Fruit fly (Drosophila melanogaster) whole organism, embryonic: ENCODE data around the gene Hip14.

ENCODE experiments used
- CG10543 ChIP-seq: fragments of 200-800 bp; sonication (Bioruptor generic); optimal IDR thresholded peaks from 3 replicates; lab custom pipeline; 2017; ENCODE audit warnings: missing biosample characterization, mild to moderate bottlenecking, missing genetic modification characterization, moderate library complexity
- CG10654 ChIP-seq: fragments of 200-800 bp; sonication (Bioruptor generic); optimal IDR thresholded peaks from 2 replicates; lab custom pipeline; 2016; ENCODE audit warnings: missing biosample characterization, missing genetic modification characterization
- CG11093 ChIP-seq: fragments of 200-800 bp; sonication (Bioruptor generic); IDR thresholded peaks from 3 replicates; pipeline ENCODE4 v1.3.6; 2022; ENCODE audit warnings: missing biosample characterization, missing genetic modification characterization
- CG11456 ChIP-seq: fragments of 200-800 bp; sonication (Bioruptor generic); IDR thresholded peaks from 3 replicates; pipeline ENCODE4 v1.3.6; 2022; ENCODE audit warnings: missing biosample characterization, missing genetic modification characterization
- CG1233 ChIP-seq: fragments of 200-800 bp; sonication (Bioruptor generic); optimal IDR thresholded peaks from 4 replicates; lab custom pipeline; 2018; ENCODE audit warnings: missing biosample characterization, mild to moderate bottlenecking, missing genetic modification characterization
- CG12659 ChIP-seq: fragments of 200-800 bp; sonication (Bioruptor generic); optimal IDR thresholded peaks from 3 replicates; lab custom pipeline; 2017; ENCODE audit warnings: mild to moderate bottlenecking, missing biosample characterization, missing genetic modification reagents, missing genetic modification characterization
- CG13894 ChIP-seq: fragments of 200-800 bp; sonication (Bioruptor generic); optimal IDR thresholded peaks from 3 replicates; lab custom pipeline; 2018; ENCODE audit warnings: missing biosample characterization, mild to moderate bottlenecking, missing genetic modification characterization, moderate library complexity
- CG14667 ChIP-seq: fragments of 200-800 bp; sonication (Bioruptor generic); IDR thresholded peaks from 2 replicates; pipeline ENCODE4 v1.3.6; 2022; ENCODE audit warnings: missing biosample characterization, missing genetic modification characterization
- CG15601 ChIP-seq: fragments of 200-800 bp; sonication (Bioruptor generic); optimal IDR thresholded peaks from 3 replicates; lab custom pipeline; 2019; ENCODE audit warnings: missing biosample characterization, mild to moderate bottlenecking, missing genetic modification characterization, moderate library complexity
- CG17385 ChIP-seq: fragments of 200-800 bp; sonication (Bioruptor generic); optimal IDR thresholded peaks from 3 replicates; lab custom pipeline; 2018; ENCODE audit warnings: missing biosample characterization, mild to moderate bottlenecking, missing genetic modification characterization
- CG30020 ChIP-seq: fragments of 200-800 bp; optimal IDR thresholded peaks from 2 replicates; lab custom pipeline; 2019; ENCODE audit warnings: missing biosample characterization, mild to moderate bottlenecking, missing genetic modification characterization, moderate library complexity
- CG3281 ChIP-seq: fragments of 200-800 bp; sonication (Bioruptor generic); optimal IDR thresholded peaks from 3 replicates; lab custom pipeline; 2017; ENCODE audit warnings: missing biosample characterization, mild to moderate bottlenecking, missing genetic modification characterization
- CG33557 ChIP-seq: fragments of 200-800 bp; sonication (Bioruptor generic); optimal IDR thresholded peaks from 2 replicates; lab custom pipeline; 2019; ENCODE audit warnings: missing biosample characterization, mild to moderate bottlenecking, missing genetic modification characterization, moderate library complexity
- CG3838 ChIP-seq: fragments of 200-800 bp; sonication (Bioruptor generic); optimal IDR thresholded peaks from 3 replicates; lab custom pipeline; 2016; ENCODE audit warnings: missing biosample characterization, missing genetic modification characterization
- CG4854 ChIP-seq: fragments of 200-800 bp; sonication (Bioruptor generic); optimal IDR thresholded peaks from 2 replicates; lab custom pipeline; 2016; ENCODE audit warnings: missing biosample characterization, missing genetic modification characterization, inconsistent platforms
- CG5953 ChIP-seq: fragments of 200-800 bp; sonication (Bioruptor generic); IDR thresholded peaks from 2 replicates; pipeline ENCODE4 v1.3.6; 2022; ENCODE audit warnings: missing biosample characterization, missing genetic modification characterization
- CG7372 ChIP-seq: fragments of 200-800 bp; sonication (Bioruptor generic); IDR thresholded peaks from 2 replicates; pipeline ENCODE4 v1.3.6; 2022; ENCODE audit warnings: missing biosample characterization, missing genetic modification characterization
- CG8924 ChIP-seq: fragments of 200-800 bp; optimal IDR thresholded peaks from 3 replicates; lab custom pipeline; 2019; ENCODE audit warnings: missing biosample characterization, mild to moderate bottlenecking, missing genetic modification characterization, moderate library complexity
- Camta ChIP-seq: fragments of 200-800 bp; sonication (Bioruptor generic); optimal IDR thresholded peaks from 2 replicates; lab custom pipeline; 2016; ENCODE audit warnings: missing biosample characterization, missing genetic modification characterization
- E2f2 ChIP-seq: fragments of 200-800 bp; sonication (Bioruptor generic); IDR thresholded peaks from 2 replicates; pipeline ENCODE4 v1.3.6; 2022; ENCODE audit warnings: missing biosample characterization, missing genetic modification characterization
- Mad ChIP-seq: fragments of 200-800 bp; sonication (Bioruptor generic); optimal IDR thresholded peaks from 2 replicates; lab custom pipeline; 2016; ENCODE audit warnings: missing biosample characterization, missing genetic modification characterization
- Max ChIP-seq: fragments of 200-800 bp; sonication (Bioruptor generic); optimal IDR thresholded peaks from 2 replicates; lab custom pipeline; 2016; ENCODE audit warnings: missing biosample characterization, mild to moderate bottlenecking, missing genetic modification characterization
- Med ChIP-seq: fragments of 200-800 bp; sonication (Bioruptor generic); peaks from one replicate; lab custom pipeline; 2016; ENCODE audit warnings: missing biosample characterization, missing genetic modification characterization, mild to moderate bottlenecking, inconsistent platforms, moderate library complexity
- Meics ChIP-seq: fragments of 200-800 bp; sonication (Bioruptor generic); optimal IDR thresholded peaks from 2 replicates; lab custom pipeline; 2017; ENCODE audit warnings: missing biosample characterization, mild to moderate bottlenecking, missing genetic modification characterization
- NC2α ChIP-seq: fragments of 200-800 bp; sonication (Bioruptor generic); optimal IDR thresholded peaks from 2 replicates; lab custom pipeline; 2016; ENCODE audit warnings: missing biosample characterization, missing genetic modification characterization
- Opbp ChIP-seq: fragments of 200-800 bp; sonication (Bioruptor generic); IDR thresholded peaks from 3 replicates; pipeline ENCODE4 v1.3.6; 2022; ENCODE audit warnings: missing biosample characterization, missing genetic modification characterization; ENCODE audit not compliant: partially characterized antibody
- Optix ChIP-seq: fragments of 200-800 bp; sonication (Bioruptor generic); IDR thresholded peaks from 3 replicates; pipeline ENCODE4 v1.3.6; 2022; ENCODE audit warnings: missing biosample characterization, missing genetic modification characterization
- Rx ChIP-seq: fragments of 200-800 bp; sonication (Bioruptor generic); IDR thresholded peaks from 2 replicates; pipeline ENCODE4 v1.3.6; 2022; ENCODE audit warnings: missing biosample characterization, missing genetic modification characterization
- Sry-δ ChIP-seq: fragments of 200-800 bp; sonication (Bioruptor generic); optimal IDR thresholded peaks from 2 replicates; lab custom pipeline; 2016; ENCODE audit warnings: missing biosample characterization, missing genetic modification characterization
- TFAM ChIP-seq: fragments of 200-800 bp; sonication (Bioruptor generic); optimal IDR thresholded peaks from 2 replicates; lab custom pipeline; 2017; ENCODE audit warnings: missing biosample characterization, missing genetic modification characterization, inconsistent platforms
- Tbp ChIP-seq: fragments of >200 bp; optimal IDR thresholded peaks from 2 replicates; lab custom pipeline; 2018; ENCODE audit warnings: missing biosample characterization, missing genetic modification characterization
- al ChIP-seq: fragments of 200-800 bp; sonication (Bioruptor generic); IDR thresholded peaks from 2 replicates; pipeline ENCODE4 v1.3.6; 2022; ENCODE audit warnings: missing biosample characterization, missing genetic modification characterization
- ap ChIP-seq: fragments of 200-800 bp; sonication (Bioruptor generic); IDR thresholded peaks from 2 replicates; pipeline ENCODE4 v1.3.6; 2022; ENCODE audit warnings: missing biosample characterization, missing genetic modification characterization
- ara ChIP-seq: fragments of 200-800 bp; sonication (Bioruptor generic); IDR thresholded peaks from 2 replicates; pipeline ENCODE4 v1.3.6; 2022; ENCODE audit warnings: missing biosample characterization, missing genetic modification characterization
- chif ChIP-seq, 2 experiments: fragments of 200-800 bp; sonication (Bioruptor generic); optimal IDR thresholded peaks; 3 replicates each; lab custom pipeline; 2016; ENCODE audit warnings: missing biosample characterization in 2 of 2, missing genetic modification characterization in 2 of 2
- danr ChIP-seq: fragments of 200-800 bp; sonication (Bioruptor generic); IDR thresholded peaks from 2 replicates; pipeline ENCODE4 v1.3.6; 2022; ENCODE audit warnings: missing biosample characterization, missing genetic modification characterization
- dmrt11E ChIP-seq: fragments of 200-800 bp; sonication (Bioruptor generic); optimal IDR thresholded peaks from 3 replicates; lab custom pipeline; 2018; ENCODE audit warnings: missing biosample characterization, mild to moderate bottlenecking, missing genetic modification characterization, moderate library complexity
- emc ChIP-seq: fragments of 200-800 bp; sonication (Bioruptor generic); optimal IDR thresholded peaks from 2 replicates; lab custom pipeline; 2016; ENCODE audit warnings: missing biosample characterization, missing genetic modification characterization
- gem ChIP-seq: fragments of 200-800 bp; sonication (Bioruptor generic); optimal IDR thresholded peaks from 2 replicates; lab custom pipeline; 2019; ENCODE audit warnings: missing biosample characterization, mild to moderate bottlenecking, missing genetic modification characterization, moderate library complexity
- jumu ChIP-seq: fragments of 200-800 bp; sonication (Bioruptor generic); optimal IDR thresholded peaks from 3 replicates; lab custom pipeline; 2016; ENCODE audit warnings: missing biosample characterization, missing genetic modification characterization
- mam ChIP-seq: fragments of 200-800 bp; sonication (Bioruptor generic); optimal IDR thresholded peaks from 3 replicates; lab custom pipeline; 2016; ENCODE audit warnings: missing biosample characterization, missing genetic modification characterization
- nmo ChIP-seq: fragments of 200-800 bp; sonication (Bioruptor generic); optimal IDR thresholded peaks from 2 replicates; lab custom pipeline; 2018; ENCODE audit warnings: missing biosample characterization, mild to moderate bottlenecking, missing genetic modification characterization, moderate library complexity
- ro ChIP-seq: fragments of 200-800 bp; sonication (Bioruptor generic); IDR thresholded peaks from 2 replicates; pipeline ENCODE4 v1.3.6; 2022; ENCODE audit warnings: missing biosample characterization, missing genetic modification characterization
- sc ChIP-seq, 3 experiments: fragments of >200 bp in 2 of 3; fragments of 200-800 bp in 1 of 3; sonication (Bioruptor generic) in 1 of 3; optimal IDR thresholded peaks; 2 replicates in 2 of 3; 3 replicates in 1 of 3; lab custom pipeline; 2017; ENCODE audit warnings: mild to moderate bottlenecking in 1 of 3, missing biosample characterization in 1 of 3, missing genetic modification characterization in 1 of 3, missing genetic modification reagents in 1 of 3
- sens ChIP-seq: fragments of 200-800 bp; sonication (Bioruptor generic); peaks from one replicate; lab custom pipeline; 2016; ENCODE audit warnings: missing biosample characterization, missing genetic modification characterization
- sens-2 ChIP-seq: fragments of 200-800 bp; sonication (Bioruptor generic); IDR thresholded peaks from 2 replicates; pipeline ENCODE4 v1.3.6; 2022; ENCODE audit warnings: missing biosample characterization, missing genetic modification characterization
- stwl ChIP-seq: fragments of 200-800 bp; sonication (Bioruptor generic); optimal IDR thresholded peaks from 3 replicates; lab custom pipeline; 2018; ENCODE audit warnings: missing biosample characterization, mild to moderate bottlenecking, missing genetic modification characterization, moderate library complexity
- vvl ChIP-seq: fragments of 200-800 bp; sonication (Bioruptor generic); IDR thresholded peaks from 2 replicates; pipeline ENCODE4 v1.3.6; 2022; ENCODE audit warnings: missing biosample characterization, missing genetic modification characterization
- wdn ChIP-seq: fragments of 200-800 bp; sonication (Bioruptor generic); IDR thresholded peaks from 2 replicates; pipeline ENCODE4 v1.3.6; 2022; ENCODE audit warnings: missing biosample characterization, missing genetic modification characterization
- zfh2 ChIP-seq: fragments of 200-800 bp; sonication (Bioruptor generic); optimal IDR thresholded peaks from 2 replicates; lab custom pipeline; 2016; ENCODE audit warnings: missing biosample characterization, missing genetic modification characterization

The Hip14 gene

dm6 chr3L:16015765-16016760 lies 28.0 kb downstream of the Hip14 start (continued):
- TF ChIP-seq CG3281 (no peak), CG33557 (peak; percentile 47), nmo (GFP tag; lab: Kevin White, UChicago) (peak; percentile 56), vvl (GFP tag; lab: Robert Waterston, UW) (0 out of 2 replicates have a peak, but pooled peaks have one; percentile 19), CG11456 (GFP tag; lab: Robert Waterston, UW) (0 out of 3 replicates have a peak, but pooled peaks have one; percentile 42), Rx (no peak), mam (GFP tag; lab: Kevin White, UChicago) (no peak), CG3838 (GFP tag; lab: Kevin White, UChicago) (no peak), sens-2 (GFP tag; lab: Robert Waterston, UW) (no peak), gem (peak; percentile 59), stwl (no peak), CG12659 (GFP tag; lab: Kevin White, UChicago) (no peak), chif (GFP tag; optimal IDR thresholded peaks at IDR 0.05; lab: Kevin White, UChicago) (no peak), CG15601 (tag; lab: Kevin White, UChicago) (peak; percentile 8), NC2α (GFP tag; lab: Kevin White, UChicago) (no peak), CG1233 (GFP tag; lab: Kevin White, UChicago) (no peak), TFAM (no peak), ara (no peak), emc (GFP tag; lab: Kevin White, UChicago) (no peak), CG7372 (no peak), CG10543 (GFP tag; lab: Kevin White, UChicago) (no peak), zfh2 (no peak), CG4854 (no peak), CG10654 (GFP tag; lab: Kevin White, UChicago) (no peak), sens (GFP tag; lab: Kevin White, UChicago) (no peak), CG13894 (tag; lab: Kevin White, UChicago) (no peak), CG14667 (GFP tag; lab: Robert Waterston, UW) (no peak), ro (no peak), Max (GFP tag; lab: Kevin White, UChicago) (no peak), wdn (GFP tag; lab: Robert Waterston, UW) (no peak), Med (GFP tag; lab: Kevin White, UChicago) (peak; percentile 8), Sry-δ (GFP tag; lab: Kevin White, UChicago) (no peak), danr (GFP tag; lab: Robert Waterston, UW) (no peak), dmrt11E (tag; lab: Kevin White, UChicago) (peak; percentile 75), Camta (GFP tag; lab: Kevin White, UChicago) (no peak), CG11093 (GFP tag; lab: Robert Waterston, UW) (no peak), sc (optimal IDR thresholded peaks at IDR 0.05; lab: Kevin White, UChicago) (no peak), sc (GFP tag; optimal IDR thresholded peaks at IDR 0.05; lab: Kevin White, UChicago) (no peak), Meics (no peak), Opbp (GFP tag; lab: Robert Waterston, UW) (no peak), CG30020 (tag; lab: Kevin White, UChicago) (no peak), al (no peak), Optix (GFP tag; lab: Robert Waterston, UW) (no peak), Tbp (GFP tag; lab: Kevin White, UChicago) (no peak), CG5953 (no peak), CG8924 (tag; lab: Kevin White, UChicago) (peak; percentile 28), ap (GFP tag; lab: Robert Waterston, UW) (no peak), Mad (no peak), E2f2 (GFP tag; lab: Robert Waterston, UW) (no peak), jumu (GFP tag; lab: Kevin White, UChicago) (no peak), CG17385 (GFP tag; lab: Kevin White, UChicago) (no peak)
